ENCODE assay signal across 7 worm cellular contexts in the genomic region with DNA sequence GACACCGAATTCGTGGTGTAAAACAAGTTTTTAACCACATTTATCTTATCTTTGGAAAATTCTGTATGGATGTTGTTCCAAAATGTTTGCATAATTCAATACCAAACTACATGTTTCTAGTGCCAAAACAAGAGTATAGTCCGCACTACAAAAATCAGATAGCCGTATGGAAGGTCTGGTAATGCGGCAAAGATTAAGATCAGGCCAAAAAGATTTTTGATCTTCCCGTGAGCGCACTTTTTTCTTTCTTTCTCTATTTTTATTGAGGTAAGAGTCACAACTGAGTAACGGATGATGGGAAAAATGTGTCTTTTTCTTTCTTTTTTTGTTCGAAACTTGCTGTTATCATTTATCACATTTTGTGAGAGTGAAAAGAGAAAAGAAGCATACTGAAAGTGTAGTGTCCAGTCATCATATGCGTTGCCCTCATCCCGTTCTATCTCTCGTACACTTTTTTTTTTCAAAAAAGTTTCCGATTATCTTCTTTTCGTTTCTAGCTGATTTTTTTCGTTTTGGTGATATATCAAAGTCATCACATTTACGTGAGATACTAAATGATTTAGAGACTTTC.
TF ChIP-seq lines count a peak whose summit lies in the region.

No protein-coding gene starts in this region.

TF ChIP-seq in whole organism, L1 larva, 84 proteins besides CTCF, POLR2A, EP300 and RAD21 (continues in another document):
- TF ChIP-seq swsn-7 (tag; optimal IDR thresholded peaks at IDR 0.05; lab: Kevin White, UChicago) (no peak), nhr-84 (tag; optimal IDR thresholded peaks at IDR 0.05; lab: Kevin White, UChicago) (no peak), lsy-2 (tag; optimal IDR thresholded peaks at IDR 0.05; lab: Kevin White, UChicago) (peak; percentile 16 to 63), mep-1 (tag; optimal IDR thresholded peaks at IDR 0.05; lab: Kevin White, UChicago) (peak; percentile 39), nhr-19 (GFP tag; conservative IDR thresholded peaks at IDR 0.05; lab: Robert Waterston, UW) (peak; percentile 38), C16A3.4 (tag; optimal IDR thresholded peaks at IDR 0.05; lab: Kevin White, UChicago) (peak; percentile 9), egl-27 (tag; optimal IDR thresholded peaks at IDR 0.05; lab: Kevin White, UChicago) (no peak), blmp-1 (tag; optimal IDR thresholded peaks at IDR 0.05; lab: Kevin White, UChicago) (peak; percentile 64), elt-3 (tag; optimal IDR thresholded peaks at IDR 0.05; lab: Kevin White, UChicago) (peak in 2 of 6 experiments; percentile 34 to 69), nhr-20 (tag; optimal IDR thresholded peaks at IDR 0.05; lab: Kevin White, UChicago) (peak; percentile 95), skn-1 (tag; optimal IDR thresholded peaks at IDR 0.05; lab: Kevin White, UChicago) (peak; percentile 6), nhr-71 (tag; optimal IDR thresholded peaks at IDR 0.05; lab: Kevin White, UChicago) (peak; percentile 95)

TF ChIP-seq in whole organism, L2 larva, 48 proteins besides CTCF, POLR2A, EP300 and RAD21 (continues in another document):
- TF ChIP-seq zag-1 (tag; optimal IDR thresholded peaks at IDR 0.05; lab: Kevin White, UChicago) (no peak), fos-1 (tag; optimal IDR thresholded peaks at IDR 0.05; lab: Kevin White, UChicago) (peak; percentile 78), nhr-21 (tag; optimal IDR thresholded peaks at IDR 0.05; lab: Kevin White, UChicago) (peak; percentile 60), C34F6.9 (tag; optimal IDR thresholded peaks at IDR 0.05; lab: Kevin White, UChicago) (peak; percentile 43), mab-5 (tag; optimal IDR thresholded peaks at IDR 0.05; lab: Kevin White, UChicago) (peak; percentile 9), elt-3 (tag; optimal IDR thresholded peaks at IDR 0.05; lab: Kevin White, UChicago) (no peak), sma-9 (GFP tag; optimal IDR thresholded peaks at IDR 0.05; lab: Kevin White, UChicago) (peak; percentile 72), sma-9 (tag; optimal IDR thresholded peaks at IDR 0.05; lab: Kevin White, UChicago) (no peak), elt-1 (tag; optimal IDR thresholded peaks at IDR 0.05; lab: Kevin White, UChicago) (peak; percentile 51), ceh-82 (tag; optimal IDR thresholded peaks at IDR 0.05; lab: Kevin White, UChicago) (no peak), F13H6.1 (tag; optimal IDR thresholded peaks at IDR 0.05; lab: Kevin White, UChicago) (peak; percentile 67), alr-1 (tag; optimal IDR thresholded peaks at IDR 0.05; lab: Kevin White, UChicago) (no peak), mdl-1 (tag; optimal IDR thresholded peaks at IDR 0.05; lab: Kevin White, UChicago) (no peak)

TF ChIP-seq in whole organism, L3 larva, 47 proteins besides CTCF, POLR2A, EP300 and RAD21 (continues in another document):
- TF ChIP-seq hmg-11 (tag; optimal IDR thresholded peaks at IDR 0.05; lab: Kevin White, UChicago) (peak; percentile 53), ceh-82 (tag; optimal IDR thresholded peaks at IDR 0.05; lab: Kevin White, UChicago) (no peak), nhr-77 (tag; optimal IDR thresholded peaks at IDR 0.05; lab: Kevin White, UChicago) (no peak), fkh-10 (GFP tag; optimal IDR thresholded peaks at IDR 0.05; lab: Kevin White, UChicago) (no peak), elt-2 (tag; optimal IDR thresholded peaks at IDR 0.05; lab: Kevin White, UChicago) (peak; percentile 23), lsy-12 (tag; optimal IDR thresholded peaks at IDR 0.05; lab: Kevin White, UChicago) (no peak), pqm-1 (tag; optimal IDR thresholded peaks at IDR 0.05; lab: Kevin White, UChicago) (peak; percentile 28), egl-27 (tag; optimal IDR thresholded peaks at IDR 0.05; lab: Kevin White, UChicago) (no peak), nhr-23 (tag; optimal IDR thresholded peaks at IDR 0.05; lab: Kevin White, UChicago) (no peak), elt-1 (tag; optimal IDR thresholded peaks at IDR 0.05; lab: Kevin White, UChicago) (peak; percentile 94), jun-1 (tag; optimal IDR thresholded peaks at IDR 0.05; lab: Kevin White, UChicago) (no peak), nhr-43 (tag; optimal IDR thresholded peaks at IDR 0.05; lab: Kevin White, UChicago; ENCODE audit: poor library complexity, severe bottlenecking) (peak; percentile 40), daf-12 (tag; optimal IDR thresholded peaks at IDR 0.05; lab: Kevin White, UChicago) (no peak)

TF ChIP-seq in whole organism, L4 larva, 104 proteins besides CTCF, POLR2A, EP300 and RAD21 (continues in another document):
- peak; percentile 38 for TF ChIP-seq pqm-1 (tag; optimal IDR thresholded peaks at IDR 0.05; lab: Kevin White, UChicago)
- TF ChIP-seq lin-38 (GFP tag; IDR thresholded peaks at IDR 0.05; lab: Robert Waterston, UW): no peak
- TF ChIP-seq hif-1 (tag; optimal IDR thresholded peaks at IDR 0.05; lab: Kevin White, UChicago): peak in 1 of 2 experiments; percentile 47
- TF ChIP-seq nhr-25 (tag; optimal IDR thresholded peaks at IDR 0.05; lab: Kevin White, UChicago; ENCODE audit: borderline replicate concordance, insufficient read depth): no peak
- TF ChIP-seq lsy-2 (tag; optimal IDR thresholded peaks at IDR 0.05; lab: Kevin White, UChicago): peak in 1 of 2 experiments; percentile 41
- no peak for TF ChIP-seq arid-1 (GFP tag; conservative IDR thresholded peaks at IDR 0.05; lab: Robert Waterston, UW)
- no peak for TF ChIP-seq egl-27 (tag; optimal IDR thresholded peaks at IDR 0.05; lab: Kevin White, UChicago)
- no peak for TF ChIP-seq nhr-41 (GFP tag; IDR thresholded peaks at IDR 0.05; lab: Robert Waterston, UW)
- TF ChIP-seq snpc-4 (tag; optimal IDR thresholded peaks at IDR 0.05; lab: Kevin White, UChicago): no peak
- peak; percentile 34 for TF ChIP-seq nhr-6 (tag; optimal IDR thresholded peaks at IDR 0.05; lab: Kevin White, UChicago)
- TF ChIP-seq nhr-48 (tag; optimal IDR thresholded peaks at IDR 0.05; lab: Kevin White, UChicago): peak; percentile 70
- TF ChIP-seq ces-1 (GFP tag; optimal IDR thresholded peaks at IDR 0.05; lab: Kevin White, UChicago): no peak

TF ChIP-seq in whole organism, late embryonic, 69 proteins besides CTCF, POLR2A, EP300 and RAD21:
- peak; percentile 50 for TF ChIP-seq ceh-18 (tag; optimal IDR thresholded peaks at IDR 0.05; lab: Kevin White, UChicago)
- no peak for TF ChIP-seq F13H6.1 (tag; optimal IDR thresholded peaks at IDR 0.05; lab: Kevin White, UChicago)
- TF ChIP-seq pat-9 (tag; optimal IDR thresholded peaks at IDR 0.05; lab: Kevin White, UChicago): no peak

TF ChIP-seq in whole organism, mixed stage, embryonic, 35 proteins besides CTCF, POLR2A, EP300 and RAD21:
- TF ChIP-seq elt-1 (tag; optimal IDR thresholded peaks at IDR 0.05; lab: Kevin White, UChicago; ENCODE audit: borderline replicate concordance, insufficient read depth): peak; percentile 96
- TF ChIP-seq unc-62 (GFP tag; optimal IDR thresholded peaks at IDR 0.05; lab: Kevin White, UChicago): peak; percentile 3
- no peak for TF ChIP-seq snpc-4 (tag; optimal IDR thresholded peaks at IDR 0.05; lab: Kevin White, UChicago)
- TF ChIP-seq ham-2 (GFP tag; optimal IDR thresholded peaks at IDR 0.05; lab: Kevin White, UChicago): peak; percentile 18

TF ChIP-seq in whole organism, young adult, 124 proteins besides CTCF, POLR2A, EP300 and RAD21:
- TF ChIP-seq ztf-22 (GFP tag; optimal IDR thresholded peaks at IDR 0.05; lab: Kevin White, UChicago) (no peak), mel-28 (tag; optimal IDR thresholded peaks at IDR 0.05; lab: Kevin White, UChicago; ENCODE audit: borderline replicate concordance) (no peak), ceh-58 (GFP tag; IDR thresholded peaks at IDR 0.05; lab: Robert Waterston, UW) (no peak), snpc-3.4 (tag; optimal IDR thresholded peaks at IDR 0.05; lab: Kevin White, UChicago) (no peak), nhr-120 (GFP tag; IDR thresholded peaks at IDR 0.05; lab: Robert Waterston, UW) (no peak), ceh-40 (GFP tag; IDR thresholded peaks at IDR 0.05; lab: Robert Waterston, UW) (no peak), lin-40 (tag; optimal IDR thresholded peaks at IDR 0.05; lab: Kevin White, UChicago) (peak; percentile 57), fkh-3 (tag; optimal IDR thresholded peaks at IDR 0.05; lab: Kevin White, UChicago) (no peak), somi-1 (GFP tag; optimal IDR thresholded peaks at IDR 0.05; lab: Kevin White, UChicago) (peak; percentile 88), ztf-26 (tag; optimal IDR thresholded peaks at IDR 0.05; lab: Kevin White, UChicago) (peak; percentile 27), nhr-80 (tag; optimal IDR thresholded peaks at IDR 0.05; lab: Kevin White, UChicago) (peak; percentile 58)
